Worm (Caenorhabditis elegans) whole organism, dauer: ENCODE data around the gene srab-24.

Experiments
- unc-62 ChIP-seq: sonication (generic microtip); optimal IDR thresholded peaks from 2 replicates; lab custom pipeline; 2017; ENCODE audit warnings: missing biosample characterization, missing genetic modification reagents, missing genetic modification characterization

srab-24 gene

ce11 chrIV:14250113-14250512, at the start of gene srab-24:
Gene srab-24, minus strand, starts transcription at chrIV:14250213.
- no peak for TF ChIP-seq unc-62 (GFP tag; lab: Kevin White, UChicago)

ce11 chrIV:14297058-14297457, 47.0 kb upstream of the srab-24 start:
- TF ChIP-seq unc-62 (GFP tag; lab: Kevin White, UChicago) = no peak

DNA sequence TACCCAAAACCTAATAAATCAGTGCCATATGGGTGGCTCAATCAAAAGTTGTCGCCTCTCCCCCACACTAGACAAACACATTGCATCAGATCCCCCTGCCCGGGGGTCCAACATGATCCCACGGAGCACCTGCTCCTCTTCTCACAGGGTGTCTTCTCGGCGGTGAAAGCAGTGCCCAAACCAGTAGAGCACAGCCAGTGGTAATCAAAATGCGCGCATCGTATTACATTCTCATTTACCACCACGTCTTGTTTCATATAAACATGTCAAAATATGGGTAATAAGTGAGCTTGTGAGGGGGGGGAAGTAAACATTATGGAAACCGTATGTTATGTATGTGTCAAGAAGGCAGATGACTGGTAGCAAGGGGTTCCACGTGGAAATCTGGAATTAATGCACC, 45.2 kb upstream of the srab-24 start:
- no peak for TF ChIP-seq unc-62 (GFP tag; lab: Kevin White, UChicago)

- no peak for TF ChIP-seq unc-62 (GFP tag; lab: Kevin White, UChicago)
Observed at ce11 chrIV:14291601-14292000, 41.6 kb upstream of the srab-24 start, which contains the start of gene Y64G10A.7. Gene Y64G10A.7, plus strand, starts transcription at chrIV:14291901.

- TF ChIP-seq unc-62 (GFP tag; lab: Kevin White, UChicago) = no peak
Observed at ce11 chrIV:14284920-14285319, 34.9 kb upstream of the srab-24 start.

DNA sequence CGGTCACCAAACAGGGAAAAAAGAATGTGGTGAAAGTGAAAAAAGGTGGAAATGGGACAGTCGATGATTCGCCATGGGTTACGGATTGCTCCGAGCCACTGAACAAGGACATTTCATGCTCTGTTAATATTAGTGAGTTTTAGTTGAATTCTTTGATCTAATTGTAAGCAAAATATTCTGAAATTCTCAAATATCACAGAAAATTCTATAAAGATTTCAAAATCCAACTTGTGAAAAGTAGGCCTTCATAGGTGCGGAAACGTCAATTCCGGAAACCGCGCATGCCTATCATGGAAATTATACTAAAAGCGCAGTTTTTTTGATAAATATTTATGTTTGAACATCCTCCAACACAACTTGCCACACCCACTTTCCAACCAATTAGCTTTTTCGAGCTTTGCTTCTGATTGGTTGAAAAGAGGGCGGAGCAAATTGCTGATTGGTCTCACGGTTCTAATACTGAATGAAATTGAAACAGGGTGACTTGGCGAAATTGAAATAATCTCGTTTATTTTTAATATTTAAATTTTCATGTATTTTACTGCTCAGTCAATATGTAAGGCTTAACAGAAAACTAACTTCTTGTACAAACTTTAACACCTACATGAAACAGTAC, 26.9 kb upstream of the srab-24 start:
- no peak for TF ChIP-seq unc-62 (GFP tag; lab: Kevin White, UChicago)

- TF ChIP-seq unc-62 (GFP tag; lab: Kevin White, UChicago) = no peak
Observed at ce11 chrIV:14276160-14276559, 26.1 kb upstream of the srab-24 start, which contains the start of gene ilcr-1. Gene ilcr-1, plus strand, starts transcription at chrIV:14276460.

DNA sequence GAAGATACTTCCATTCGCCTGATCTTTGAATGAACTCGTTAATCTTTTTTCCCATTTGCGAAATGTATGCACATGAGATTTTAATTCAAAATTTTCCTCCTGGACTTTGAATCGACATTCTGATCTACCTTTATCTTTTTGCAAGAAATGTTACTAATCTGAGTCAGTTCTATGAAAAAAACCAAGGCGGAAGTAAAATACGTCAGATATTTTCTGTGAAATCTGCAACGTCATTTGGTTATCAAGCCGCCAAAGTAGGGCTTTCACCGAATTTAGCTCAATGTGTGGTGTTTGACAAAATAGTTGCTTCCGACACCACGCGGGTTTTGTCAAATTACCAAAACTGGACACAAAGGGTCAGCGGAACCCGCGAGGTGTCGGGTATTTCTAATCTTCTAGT, 24.8 kb upstream of the srab-24 start:
- TF ChIP-seq unc-62 (GFP tag; lab: Kevin White, UChicago) = no peak

- TF ChIP-seq unc-62 (GFP tag; lab: Kevin White, UChicago) = no peak
Observed at ce11 chrIV:14272561-14272960, 22.5 kb upstream of the srab-24 start.

ce11 chrIV:14269932-14270331, 19.9 kb upstream of the srab-24 start:
- no peak for TF ChIP-seq unc-62 (GFP tag; lab: Kevin White, UChicago)

DNA sequence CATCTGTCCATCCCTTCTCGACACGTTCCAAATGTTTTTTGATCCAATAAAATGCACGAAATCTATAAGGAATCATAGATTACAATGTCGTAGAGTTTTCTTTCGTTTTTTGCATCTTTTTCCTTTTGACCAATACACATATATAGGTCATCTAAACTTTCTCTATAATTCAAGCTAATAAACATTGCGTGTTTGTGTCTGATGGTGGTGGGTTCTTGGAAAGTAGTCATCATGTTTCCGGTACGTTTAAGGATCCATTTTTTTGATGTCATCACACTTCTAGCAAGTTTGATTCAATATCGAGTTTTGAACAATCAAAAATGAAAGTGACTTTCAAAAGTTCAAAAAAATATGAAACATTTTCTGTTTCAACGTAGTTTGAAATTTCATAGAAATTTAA, 18.9 kb upstream of the srab-24 start:
- no peak for TF ChIP-seq unc-62 (GFP tag; lab: Kevin White, UChicago)

DNA sequence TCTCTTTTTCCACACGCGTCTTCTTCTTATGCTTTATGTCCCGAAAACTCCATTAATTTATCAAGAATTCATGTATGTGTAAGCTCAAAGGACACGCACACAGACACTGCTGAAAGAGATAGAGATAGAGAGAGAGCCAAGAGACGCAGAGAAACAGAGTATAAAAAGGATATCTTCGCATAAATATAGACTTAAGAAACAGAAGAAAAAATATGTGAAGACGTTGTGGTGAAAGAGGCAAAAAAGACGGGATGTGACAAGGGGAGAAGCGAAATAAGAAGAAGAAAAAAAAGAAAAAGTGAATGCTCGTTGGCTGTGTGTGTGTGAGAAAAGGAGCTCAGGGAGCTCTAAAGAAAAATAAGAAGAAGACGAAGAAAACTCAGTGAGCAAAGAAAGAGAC, 10.7 kb upstream of the srab-24 start:
- TF ChIP-seq unc-62 (GFP tag; lab: Kevin White, UChicago) = no peak

- TF ChIP-seq unc-62 (GFP tag; lab: Kevin White, UChicago) = no peak
Observed at ce11 chrIV:14259197-14259596, 9.2 kb upstream of the srab-24 start.

ce11 chrIV:14257528-14257927, 7.5 kb upstream of the srab-24 start:
- no peak for TF ChIP-seq unc-62 (GFP tag; lab: Kevin White, UChicago)

ce11 chrIV:14255605-14256004, 5.6 kb upstream of the srab-24 start:
- TF ChIP-seq unc-62 (GFP tag; lab: Kevin White, UChicago) = no peak

DNA sequence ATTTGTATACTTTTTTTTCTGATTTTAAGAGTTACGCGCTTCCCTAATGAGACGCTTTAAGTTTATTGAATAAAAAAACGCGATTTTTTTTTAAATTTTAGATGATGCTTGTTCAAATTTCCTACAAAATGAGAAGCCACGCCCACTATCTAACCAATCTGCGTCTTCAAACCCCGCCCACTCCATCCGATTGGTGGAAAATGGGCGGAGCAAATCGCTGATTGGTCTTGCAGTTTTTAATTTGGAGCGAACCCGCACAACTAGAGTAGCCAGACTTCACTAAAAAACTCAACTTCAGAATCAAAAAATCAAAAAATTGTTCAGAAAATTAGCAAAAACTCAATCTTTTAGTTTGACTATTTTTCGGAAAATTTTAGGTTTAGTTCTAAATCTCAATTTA, 566 bp downstream of the srab-24 start:
- no peak for TF ChIP-seq unc-62 (GFP tag; lab: Kevin White, UChicago)

DNA sequence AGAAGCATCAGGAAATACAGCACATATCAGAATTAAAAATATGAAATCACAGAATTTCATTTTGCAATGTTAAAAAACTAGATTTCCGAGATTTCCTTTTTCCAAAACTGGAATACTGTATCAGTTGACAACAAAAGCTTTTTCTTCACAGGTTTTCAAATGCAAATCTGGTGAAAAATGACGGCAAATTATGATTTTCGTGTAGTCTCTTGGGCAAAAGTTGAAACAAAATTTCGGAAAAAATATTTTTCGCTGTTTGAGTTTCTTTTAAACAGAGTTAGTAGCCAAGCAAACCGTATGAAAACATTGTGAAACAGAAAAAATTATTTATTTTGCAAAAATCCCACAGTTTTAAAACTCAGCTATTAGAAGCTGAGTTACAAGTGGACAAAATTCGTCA, 5.7 kb downstream of the srab-24 start, which contains the start of gene Y64G10A.2:
Gene Y64G10A.2, minus strand, starts transcription at position 101 of the 400 bp plus-strand sequence.
- TF ChIP-seq unc-62 (GFP tag; lab: Kevin White, UChicago) = no peak
